Worm (Caenorhabditis elegans) whole organism, L3 larva: ENCODE results near the gene K01F9.2.

Experiments used
- ama-1 ChIP-seq: fragments of 150-350 bp; optimal IDR thresholded peaks from 2 replicates; lab custom pipeline; 2018
- jun-1 ChIP-seq: fragments of 150-350 bp; optimal IDR thresholded peaks from 2 replicates; lab custom pipeline; 2014; ENCODE audit warnings: missing biosample characterization, missing genetic modification reagents, missing genetic modification characterization
- unc-62 ChIP-seq: fragments of 150-350 bp; sonication (generic microtip); optimal IDR thresholded peaks from 4 replicates; lab custom pipeline; 2014; ENCODE audit warnings: missing biosample characterization, missing genetic modification reagents, missing genetic modification characterization
- ztf-4 ChIP-seq: fragments of 150-350 bp; optimal IDR thresholded peaks from 2 replicates; lab custom pipeline; 2014; ENCODE audit warnings: missing biosample characterization, missing genetic modification characterization

- TF ChIP-seq ama-1 (lab: Kevin White, UChicago) (no peak), jun-1 (tag; lab: Kevin White, UChicago) (no peak), ztf-4 (tag; lab: Kevin White, UChicago) (no peak), unc-62 (GFP tag; lab: Kevin White, UChicago) (no peak)
These were observed 49.6 kb upstream of the K01F9.2 start for ce11 chrIII:8926512-8926911.
